Worm (Caenorhabditis elegans): Measurements from ENCODE around the gene nhr-167.

Gene nhr-167

ce11 chrX:11934933-11935332 lies 47.0 kb downstream of the nhr-167 start (continued):
- peak; percentile 44 for TF ChIP-seq hlh-11 (tag; optimal IDR thresholded peaks at IDR 0.05)
- TF ChIP-seq egl-43 (GFP tag; IDR thresholded peaks at IDR 0.05), result peak; percentile 94
- no peak for TF ChIP-seq dpl-1 (GFP tag; optimal IDR thresholded peaks at IDR 0.05)
- TF ChIP-seq F49E8.2 (tag; optimal IDR thresholded peaks at IDR 0.05; ENCODE audit: borderline replicate concordance), result peak; percentile 59
- TF ChIP-seq nhr-111 (GFP tag; optimal IDR thresholded peaks at IDR 0.05), result no peak
- no peak for TF ChIP-seq aly-2 (tag; optimal IDR thresholded peaks at IDR 0.05)
- TF ChIP-seq madf-9 (GFP tag; conservative IDR thresholded peaks at IDR 0.05), result peak; percentile 79
- no peak for TF ChIP-seq daf-12 (tag; optimal IDR thresholded peaks at IDR 0.05)

- TF ChIP-seq daf-19 (GFP tag; conservative IDR thresholded peaks at IDR 0.05) (0 out of 2 replicates have a peak, but pooled peaks have one; percentile 45), nhr-48 (tag; optimal IDR thresholded peaks at IDR 0.05) (no peak), hif-1 (tag; optimal IDR thresholded peaks at IDR 0.05) (no peak), ceh-44 (GFP tag; IDR thresholded peaks at IDR 0.05) (0 out of 2 replicates have a peak, but pooled peaks have one; percentile 49), snpc-1.2 (GFP tag; IDR thresholded peaks at IDR 0.05) (peak; percentile 93), lir-3 (tag; optimal IDR thresholded peaks at IDR 0.05) (peak; percentile 7), pha-4 (GFP tag; IDR thresholded peaks at IDR 0.05) (peak; percentile 67; the same call in 1 of the 2 replicates), pha-4 (tag; optimal IDR thresholded peaks at IDR 0.05) (no peak), dmd-8 (GFP tag; IDR thresholded peaks at IDR 0.05) (peak; percentile 84), aha-1 (tag) (peak; percentile 33), nhr-6 (tag; optimal IDR thresholded peaks at IDR 0.05) (no peak), Y48G9A.11 (GFP tag; IDR thresholded peaks at IDR 0.05) (peak; percentile 75), spr-3 (GFP tag; optimal IDR thresholded peaks at IDR 0.05) (no peak), fos-1 (tag; optimal IDR thresholded peaks at IDR 0.05) (no peak), tra-1 (GFP tag; IDR thresholded peaks at IDR 0.05) (peak; percentile 65), nhr-41 (GFP tag; IDR thresholded peaks at IDR 0.05) (0 out of 2 replicates have a peak, but pooled peaks have one; percentile 10), vab-7 (GFP tag; IDR thresholded peaks at IDR 0.05) (peak; percentile 66; the same call in 1 of the 2 replicates), daf-16 (GFP tag; optimal IDR thresholded peaks at IDR 0.05) (peak in 1 of 2 experiments; percentile 41), daf-16 (tag; optimal IDR thresholded peaks at IDR 0.05) (peak; percentile 41), lim-7 (GFP tag; IDR thresholded peaks at IDR 0.05) (peak; percentile 82; the same call in 1 of the 2 replicates), nhr-102 (tag; optimal IDR thresholded peaks at IDR 0.05) (no peak)
Observed at ce11 chrX:11933547-11933946, 48.3 kb downstream of the nhr-167 start.

ce11 chrX:11931559-11931958 lies 50.3 kb downstream of the nhr-167 start, which contains the start of gene dot-1.4:
Gene dot-1.4 (minus strand): TSS chrX:11931659.
- no peak for TF ChIP-seq jun-1 (tag; optimal IDR thresholded peaks at IDR 0.05)
- no peak for TF ChIP-seq zip-11 (GFP tag; IDR thresholded peaks at IDR 0.05)
- TF ChIP-seq zag-1 (tag; optimal IDR thresholded peaks at IDR 0.05), result no peak
- no peak for TF ChIP-seq lin-38 (GFP tag; IDR thresholded peaks at IDR 0.05)
- no peak for TF ChIP-seq vab-7 (GFP tag; IDR thresholded peaks at IDR 0.05)
- TF ChIP-seq pqm-1 (tag; optimal IDR thresholded peaks at IDR 0.05), result no peak
- no peak for TF ChIP-seq php-3 (GFP tag; IDR thresholded peaks at IDR 0.05)
- no peak for TF ChIP-seq ceh-62 (tag; optimal IDR thresholded peaks at IDR 0.05)
- TF ChIP-seq dve-1 (tag; optimal IDR thresholded peaks at IDR 0.05; ENCODE audit: insufficient read depth), result no peak
- no peak for TF ChIP-seq daf-19 (GFP tag; conservative IDR thresholded peaks at IDR 0.05)
- no peak for TF ChIP-seq attf-4 (tag; optimal IDR thresholded peaks at IDR 0.05)
- TF ChIP-seq mes-2 (tag; optimal IDR thresholded peaks at IDR 0.05; ENCODE audit: poor library complexity, severe bottlenecking), result no peak
- no peak for TF ChIP-seq nhr-237 (tag; optimal IDR thresholded peaks at IDR 0.05)
- TF ChIP-seq unc-130 (GFP tag; optimal IDR thresholded peaks at IDR 0.05), result no peak
- TF ChIP-seq tra-1 (GFP tag; IDR thresholded peaks at IDR 0.05), result no peak
- no peak for TF ChIP-seq Y48G9A.11 (GFP tag; IDR thresholded peaks at IDR 0.05)
- no peak for TF ChIP-seq aha-1 (tag)
- no peak for TF ChIP-seq ceh-44 (GFP tag; IDR thresholded peaks at IDR 0.05)
